Fruit fly (Drosophila melanogaster) whole organism, prepupa: ENCODE measurements around the gene bc10.

ENCODE experiments used
- CG3032 ChIP-seq: fragments of 200-800 bp; optimal IDR thresholded peaks from 2 replicates; lab custom pipeline; 2019; ENCODE audit warnings: missing biosample characterization, mild to moderate bottlenecking, missing genetic modification characterization, moderate library complexity
- CG34406 ChIP-seq: fragments of 200-800 bp; sonication (Bioruptor generic); optimal IDR thresholded peaks from 3 replicates; lab custom pipeline; 2016; ENCODE audit warnings: missing biosample characterization, missing genetic modification characterization
- CG6854 ChIP-seq: fragments of 200-800 bp; sonication (Bioruptor generic); optimal IDR thresholded peaks from 2 replicates; lab custom pipeline; 2017; ENCODE audit warnings: missing biosample characterization, mild to moderate bottlenecking, missing genetic modification characterization
- CG7368 ChIP-seq: fragments of 200-800 bp; sonication (Bioruptor generic); optimal IDR thresholded peaks from 3 replicates; lab custom pipeline; 2016; ENCODE audit warnings: missing biosample characterization, missing genetic modification characterization
- CG8632 ChIP-seq: fragments of 200-800 bp; sonication (Bioruptor generic); optimal IDR thresholded peaks from 3 replicates; lab custom pipeline; 2016; ENCODE audit warnings: missing biosample characterization, missing genetic modification characterization
- Hr4 ChIP-seq: fragments of 200-800 bp; sonication (Bioruptor generic); optimal IDR thresholded peaks from 3 replicates; lab custom pipeline; 2016; ENCODE audit warnings: missing biosample characterization, missing genetic modification characterization
- lz ChIP-seq: fragments of 200-800 bp; sonication (Bioruptor generic); optimal IDR thresholded peaks from 3 replicates; lab custom pipeline; 2016; ENCODE audit warnings: missing biosample characterization, missing genetic modification characterization
- salr ChIP-seq, 2 experiments: fragments of 200-800 bp; sonication (Bioruptor generic); optimal IDR thresholded peaks; 3 replicates each; lab custom pipeline; 2016 to 2018; ENCODE audit warnings: missing biosample characterization in 2 of 2, missing genetic modification characterization in 2 of 2, mild to moderate bottlenecking in 1 of 2

- no peak for TF ChIP-seq CG7368 (GFP tag; lab: Kevin White, UChicago)
- no peak for TF ChIP-seq CG6854
- TF ChIP-seq CG34406: no peak
- TF ChIP-seq CG3032 (tag; lab: Kevin White, UChicago): no peak
- TF ChIP-seq Hr4 (GFP tag; lab: Kevin White, UChicago): no peak
- no peak for TF ChIP-seq CG8632
- TF ChIP-seq salr (GFP tag; optimal IDR thresholded peaks at IDR 0.05; lab: Kevin White, UChicago): no peak
- TF ChIP-seq lz: no peak
Measured at dm6 chr3L:5553717-5554116, 11.3 kb upstream of the bc10 start.
